ENCODE assay signal across 2 worm cellular contexts in genomic region chrX:3942267-3942666, ce11.
TF ChIP-seq lines count a peak whose summit lies in the region.

TSS of gene T19D2.13 (minus strand) at chrX:3942367.

TF ChIP-seq in whole organism, L1 larva, 84 proteins besides CTCF, POLR2A, EP300 and RAD21:
- TF ChIP-seq nhr-20 (tag; optimal IDR thresholded peaks at IDR 0.05; lab: Kevin White, UChicago) (no peak), fkh-4 (tag; optimal IDR thresholded peaks at IDR 0.05; lab: Kevin White, UChicago; ENCODE audit: borderline replicate concordance) (no peak), dsc-1 (tag; optimal IDR thresholded peaks at IDR 0.05; lab: Kevin White, UChicago) (peak; percentile 21), sox-4 (tag; optimal IDR thresholded peaks at IDR 0.05; lab: Kevin White, UChicago) (no peak), lin-35 (GFP tag; optimal IDR thresholded peaks at IDR 0.05; lab: Kevin White, UChicago) (no peak), lin-15B (tag; optimal IDR thresholded peaks at IDR 0.05; lab: Kevin White, UChicago) (no peak), lin-39 (tag; optimal IDR thresholded peaks at IDR 0.05; lab: Kevin White, UChicago) (no peak)

TF ChIP-seq in whole organism, L4 larva, 104 proteins besides CTCF, POLR2A, EP300 and RAD21:
- TF ChIP-seq unc-62 (GFP tag; optimal IDR thresholded peaks at IDR 0.05 in 1 of 2; lab: Kevin White, UChicago) (peak in 1 of 2 experiments; percentile 82), unc-62 (tag; optimal IDR thresholded peaks at IDR 0.05; lab: Kevin White, UChicago) (no peak), pha-4 (GFP tag; IDR thresholded peaks at IDR 0.05; lab: Robert Waterston, UW) (no peak), pha-4 (tag; optimal IDR thresholded peaks at IDR 0.05; lab: Kevin White, UChicago) (no peak), lin-15B (tag; optimal IDR thresholded peaks at IDR 0.05; lab: Kevin White, UChicago) (no peak), ceh-32 (tag; optimal IDR thresholded peaks at IDR 0.05; lab: Kevin White, UChicago; ENCODE audit: poor library complexity) (no peak), daf-16 (GFP tag; optimal IDR thresholded peaks at IDR 0.05; lab: Kevin White, UChicago) (no peak), daf-16 (tag; optimal IDR thresholded peaks at IDR 0.05; lab: Kevin White, UChicago) (no peak), D1046.2 (GFP tag; IDR thresholded peaks at IDR 0.05; lab: Robert Waterston, UW) (0 out of 2 replicates have a peak, but pooled peaks have one; percentile 26)
